Fruit fly (Drosophila melanogaster): Measurements from ENCODE around the gene CG13857.
A peak's percentile ranks its signal among the peaks of the same experiment; 100 is the strongest.

CG13857 gene

dm6 chr3R:22375674-22376073, 18.2 kb downstream of the CG13857 start, which contains the start of gene CG18596 (continued):
- TF ChIP-seq sug (tag; optimal IDR thresholded peaks at IDR 0.05) (no peak), peb (GFP tag; IDR thresholded peaks at IDR 0.05) (no peak), disco-r (GFP tag; optimal IDR thresholded peaks at IDR 0.05) (no peak), ftz-f1 (GFP tag; optimal IDR thresholded peaks at IDR 0.05) (no peak), pan (optimal IDR thresholded peaks at IDR 0.05) (no peak), pan (GFP tag; optimal IDR thresholded peaks at IDR 0.05 in 1 of 2, IDR thresholded peaks at IDR 0.05 in 1 of 2) (no peak), eve (GFP tag; optimal IDR thresholded peaks at IDR 0.05) (no peak), CG4328 (GFP tag; optimal IDR thresholded peaks at IDR 0.05) (no peak), dmrt99B (tag; optimal IDR thresholded peaks at IDR 0.05) (no peak), ATbp (GFP tag; optimal IDR thresholded peaks at IDR 0.05) (no peak), Sox102F (GFP tag; optimal IDR thresholded peaks at IDR 0.05) (no peak), HmgZ (tag; optimal IDR thresholded peaks at IDR 0.05) (no peak), Lhr (GFP tag; optimal IDR thresholded peaks at IDR 0.05) (no peak), slp2 (GFP tag; optimal IDR thresholded peaks at IDR 0.05) (no peak), Ets65A (GFP tag) (no peak), prd (optimal IDR thresholded peaks at IDR 0.05) (no peak), prd (GFP tag; IDR thresholded peaks at IDR 0.05) (no peak), BtbVII (GFP tag; optimal IDR thresholded peaks at IDR 0.05) (no peak), Mrtf (GFP tag; IDR thresholded peaks at IDR 0.05) (no peak), Nf-YA (GFP tag; IDR thresholded peaks at IDR 0.05) (no peak), CG4820 (GFP tag; optimal IDR thresholded peaks at IDR 0.05) (no peak), hth (optimal IDR thresholded peaks at IDR 0.05) (no peak), grn (GFP tag; optimal IDR thresholded peaks at IDR 0.05) (no peak), Poxn (GFP tag; IDR thresholded peaks at IDR 0.05) (no peak), CG11085 (GFP tag; IDR thresholded peaks at IDR 0.05) (no peak), CG8359 (GFP tag; optimal IDR thresholded peaks at IDR 0.05; ENCODE audit: borderline replicate concordance) (no peak), so (GFP tag; IDR thresholded peaks at IDR 0.05) (no peak), ase (GFP tag; IDR thresholded peaks at IDR 0.05) (no peak), wor (GFP tag; IDR thresholded peaks at IDR 0.05) (no peak), aop (GFP tag; IDR thresholded peaks at IDR 0.05) (no peak), CG7839 (tag; optimal IDR thresholded peaks at IDR 0.05) (no peak), Hr78 (GFP tag; optimal IDR thresholded peaks at IDR 0.05) (no peak), hkb (optimal IDR thresholded peaks at IDR 0.05) (no peak), hkb (GFP tag; IDR thresholded peaks at IDR 0.05) (no peak), tgo (GFP tag; IDR thresholded peaks at IDR 0.05) (no peak), CG18011 (GFP tag; optimal IDR thresholded peaks at IDR 0.05) (no peak), twi (tag; optimal IDR thresholded peaks at IDR 0.05) (no peak), CG4404 (GFP tag; IDR thresholded peaks at IDR 0.05) (no peak), zfh1 (GFP tag; IDR thresholded peaks at IDR 0.05) (no peak), lilli (GFP tag; optimal IDR thresholded peaks at IDR 0.05) (no peak), NC2α (GFP tag; optimal IDR thresholded peaks at IDR 0.05) (no peak), crol (GFP tag; IDR thresholded peaks at IDR 0.05) (no peak), CG10274 (GFP tag; optimal IDR thresholded peaks at IDR 0.05) (no peak), gem (tag; optimal IDR thresholded peaks at IDR 0.05) (no peak), C15 (GFP tag; IDR thresholded peaks at IDR 0.05) (no peak), CG13296 (GFP tag; optimal IDR thresholded peaks at IDR 0.05) (no peak), CG14441 (GFP tag; IDR thresholded peaks at IDR 0.05) (no peak), CG14710 (tag; optimal IDR thresholded peaks at IDR 0.05) (peak; percentile 43), Lpt (GFP tag; optimal IDR thresholded peaks at IDR 0.05) (no peak), ash1 (GFP tag; optimal IDR thresholded peaks at IDR 0.05) (no peak), CG11456 (GFP tag; IDR thresholded peaks at IDR 0.05) (no peak), CG18599 (GFP tag; optimal IDR thresholded peaks at IDR 0.05) (no peak), CG12391 (tag; optimal IDR thresholded peaks at IDR 0.05) (no peak), CG3281 (GFP tag; optimal IDR thresholded peaks at IDR 0.05) (no peak)
